Worm (Caenorhabditis elegans): ENCODE measurements around the gene cyp-35A2.
"Not testable (repeated sequence)": the region's sequence is repeated elsewhere in the genome, so short reads cannot be mapped to it uniquely, and the experiment has no call there.

cyp-35A2 gene

ce11 chrV:7345494-7345893 is 18.5 kb downstream of the cyp-35A2 start, which contains the start of gene nhr-147:
Gene nhr-147, plus strand, starts transcription at chrV:7345794.
- not testable (repeated sequence) for TF ChIP-seq him-1, W03F9.2, dao-5 (tag; optimal IDR thresholded peaks at IDR 0.05)

- TF ChIP-seq W03F9.2 (tag; optimal IDR thresholded peaks at IDR 0.05), result no peak
- no peak for TF ChIP-seq dao-5 (tag; optimal IDR thresholded peaks at IDR 0.05)
- no peak for TF ChIP-seq him-1 (tag; optimal IDR thresholded peaks at IDR 0.05)
These were observed 20.5 kb downstream of the cyp-35A2 start, which contains the start of gene srh-244 for ce11 chrV:7343522-7343921. Gene srh-244, plus strand, starts transcription at chrV:7343822.

ce11 chrV:7341942-7342341 is 22.0 kb downstream of the cyp-35A2 start, which contains the start of the genes nhr-263 and nhr-148:
Gene nhr-263, minus strand, starts transcription at chrV:7342042.
Gene nhr-148, plus strand, starts transcription at chrV:7342156.
- no peak for TF ChIP-seq dao-5 (tag; optimal IDR thresholded peaks at IDR 0.05)
- no peak for TF ChIP-seq him-1 (tag; optimal IDR thresholded peaks at IDR 0.05)
- no peak for TF ChIP-seq W03F9.2 (tag; optimal IDR thresholded peaks at IDR 0.05)

ce11 chrV:7339831-7340230 is 24.2 kb downstream of the cyp-35A2 start, which contains the start of gene srh-187:
Gene srh-187, minus strand, starts transcription at chrV:7339931.
- TF ChIP-seq W03F9.2 (tag; optimal IDR thresholded peaks at IDR 0.05), result no peak
- no peak for TF ChIP-seq him-1 (tag; optimal IDR thresholded peaks at IDR 0.05)
- no peak for TF ChIP-seq dao-5 (tag; optimal IDR thresholded peaks at IDR 0.05)

- not testable (repeated sequence) for TF ChIP-seq W03F9.2, him-1, dao-5 (tag; optimal IDR thresholded peaks at IDR 0.05)
These were observed 26.8 kb downstream of the cyp-35A2 start, which contains the start of gene F10G2.7 for ce11 chrV:7337218-7337617. Gene F10G2.7, minus strand, starts transcription at chrV:7337318.

ce11 chrV:7332253-7332652 is 31.7 kb downstream of the cyp-35A2 start, which contains the start of gene F10G2.1:
Gene F10G2.1, plus strand, starts transcription at chrV:7332553.
- TF ChIP-seq him-1 (tag; optimal IDR thresholded peaks at IDR 0.05) (no peak), W03F9.2 (tag; optimal IDR thresholded peaks at IDR 0.05) (no peak), dao-5 (tag; optimal IDR thresholded peaks at IDR 0.05) (no peak)

ce11 chrV:7330868-7331267 is 33.1 kb downstream of the cyp-35A2 start, which contains the start of gene F10G2.2:
Gene F10G2.2, plus strand, starts transcription at chrV:7331168.
- no peak for TF ChIP-seq W03F9.2 (tag; optimal IDR thresholded peaks at IDR 0.05)
- TF ChIP-seq dao-5 (tag; optimal IDR thresholded peaks at IDR 0.05), result no peak
- no peak for TF ChIP-seq him-1 (tag; optimal IDR thresholded peaks at IDR 0.05)

- no peak for TF ChIP-seq him-1 (tag; optimal IDR thresholded peaks at IDR 0.05)
- no peak for TF ChIP-seq W03F9.2 (tag; optimal IDR thresholded peaks at IDR 0.05)
- TF ChIP-seq dao-5 (tag; optimal IDR thresholded peaks at IDR 0.05), result no peak
These were observed 35.9 kb downstream of the cyp-35A2 start, which contains the start of gene clec-7 for ce11 chrV:7328092-7328491. Gene clec-7, plus strand, starts transcription at chrV:7328392.

- TF ChIP-seq W03F9.2 (tag; optimal IDR thresholded peaks at IDR 0.05) (no peak), him-1 (tag; optimal IDR thresholded peaks at IDR 0.05) (no peak), dao-5 (tag; optimal IDR thresholded peaks at IDR 0.05) (no peak)
These were observed 37.1 kb downstream of the cyp-35A2 start, which contains the start of gene F10G2.4 for ce11 chrV:7326928-7327327. Gene F10G2.4, plus strand, starts transcription at chrV:7327228.

- TF ChIP-seq W03F9.2 (tag; optimal IDR thresholded peaks at IDR 0.05) (no peak), dao-5 (tag; optimal IDR thresholded peaks at IDR 0.05) (no peak), him-1 (tag; optimal IDR thresholded peaks at IDR 0.05) (no peak)
These were observed 38.7 kb downstream of the cyp-35A2 start, which contains the start of gene srx-92 for ce11 chrV:7325285-7325684. Gene srx-92, minus strand, starts transcription at chrV:7325385.

- TF ChIP-seq dao-5 (tag; optimal IDR thresholded peaks at IDR 0.05), result no peak
- no peak for TF ChIP-seq him-1 (tag; optimal IDR thresholded peaks at IDR 0.05)
- TF ChIP-seq W03F9.2 (tag; optimal IDR thresholded peaks at IDR 0.05), result no peak
These were observed 42.1 kb downstream of the cyp-35A2 start, which contains the start of gene F10G2.10 for ce11 chrV:7321915-7322314. Gene F10G2.10, plus strand, starts transcription at chrV:7322215.

- no peak for TF ChIP-seq W03F9.2 (tag; optimal IDR thresholded peaks at IDR 0.05)
- no peak for TF ChIP-seq him-1 (tag; optimal IDR thresholded peaks at IDR 0.05)
- no peak for TF ChIP-seq dao-5 (tag; optimal IDR thresholded peaks at IDR 0.05)
These were observed 43.1 kb downstream of the cyp-35A2 start, which contains the start of gene lmd-4 for ce11 chrV:7320909-7321308. Gene lmd-4, minus strand, starts transcription at chrV:7321009.

- TF ChIP-seq W03F9.2 (tag; optimal IDR thresholded peaks at IDR 0.05), result no peak
- TF ChIP-seq dao-5 (tag; optimal IDR thresholded peaks at IDR 0.05), result no peak
- TF ChIP-seq him-1 (tag; optimal IDR thresholded peaks at IDR 0.05), result no peak
These were observed 50.7 kb downstream of the cyp-35A2 start, which contains the start of gene srx-6 for ce11 chrV:7313233-7313632. Gene srx-6, minus strand, starts transcription at chrV:7313333.
